Worm (Caenorhabditis elegans): Measurements from ENCODE around the gene ada-2.

Gene ada-2

DNA sequence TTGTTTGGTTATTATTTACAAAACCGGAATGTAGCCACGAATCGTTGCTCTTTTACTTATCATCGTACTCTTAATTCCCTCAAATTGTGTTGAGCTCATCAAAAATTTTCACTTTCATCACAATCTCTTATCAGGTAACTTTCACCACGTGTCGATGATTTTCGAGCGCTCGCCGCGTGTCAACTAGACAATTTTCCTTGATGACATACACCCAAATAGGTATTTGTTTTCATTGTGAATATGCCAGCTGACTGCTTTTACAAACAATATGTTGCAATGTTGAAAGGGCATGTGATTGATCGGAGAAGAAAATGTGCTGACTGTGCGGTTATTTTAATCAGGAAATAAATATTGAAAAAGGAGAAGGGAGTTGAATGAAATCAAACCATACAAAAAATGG lies 12.6 kb downstream of the ada-2 start (continued):
- no peak for TF ChIP-seq mep-1 (tag; optimal IDR thresholded peaks at IDR 0.05)
- no peak for TF ChIP-seq egl-13 (tag; optimal IDR thresholded peaks at IDR 0.05)
- no peak for TF ChIP-seq fkh-10 (GFP tag; optimal IDR thresholded peaks at IDR 0.05)
- TF ChIP-seq tbx-2 (tag; optimal IDR thresholded peaks at IDR 0.05): no peak
- no peak for TF ChIP-seq nhr-76 (tag; optimal IDR thresholded peaks at IDR 0.05)
- no peak for TF ChIP-seq isw-1 (GFP tag; IDR thresholded peaks at IDR 0.05)
- no peak for TF ChIP-seq swsn-7 (tag; optimal IDR thresholded peaks at IDR 0.05)
- TF ChIP-seq lsy-2 (tag; optimal IDR thresholded peaks at IDR 0.05): no peak
- no peak for TF ChIP-seq unc-30 (tag; optimal IDR thresholded peaks at IDR 0.05)
- TF ChIP-seq aha-1 (tag; optimal IDR thresholded peaks at IDR 0.05): no peak
- no peak for TF ChIP-seq ztf-11 (tag; optimal IDR thresholded peaks at IDR 0.05)
- no peak for TF ChIP-seq tlp-1 (tag; optimal IDR thresholded peaks at IDR 0.05)
- TF ChIP-seq fos-1 (tag; optimal IDR thresholded peaks at IDR 0.05): no peak
- no peak for TF ChIP-seq mab-9 (GFP tag; IDR thresholded peaks at IDR 0.05)
- TF ChIP-seq unc-86 (tag; optimal IDR thresholded peaks at IDR 0.05): no peak
- TF ChIP-seq jun-1 (tag; optimal IDR thresholded peaks at IDR 0.05): peak; percentile 55
- TF ChIP-seq unc-130 (tag; optimal IDR thresholded peaks at IDR 0.05): no peak
- no peak for TF ChIP-seq mef-2 (tag; optimal IDR thresholded peaks at IDR 0.05)
- no peak for TF ChIP-seq ceh-88 (GFP tag; IDR thresholded peaks at IDR 0.05)
- no peak for TF ChIP-seq elt-3 (tag; optimal IDR thresholded peaks at IDR 0.05)
- TF ChIP-seq ceh-82 (tag; optimal IDR thresholded peaks at IDR 0.05): no peak
- TF ChIP-seq egl-27 (tag; optimal IDR thresholded peaks at IDR 0.05): no peak
- TF ChIP-seq xbp-1 (tag; optimal IDR thresholded peaks at IDR 0.05): no peak
- TF ChIP-seq mdl-1 (tag; optimal IDR thresholded peaks at IDR 0.05): peak in 1 of 2 experiments; percentile 61
- TF ChIP-seq hpl-2 (GFP tag; optimal IDR thresholded peaks at IDR 0.05): no peak
- no peak for TF ChIP-seq ceh-8 (GFP tag; optimal IDR thresholded peaks at IDR 0.05)
- no peak for TF ChIP-seq ceh-63 (GFP tag; optimal IDR thresholded peaks at IDR 0.05)
- no peak for TF ChIP-seq fkh-8 (tag; optimal IDR thresholded peaks at IDR 0.05)
- TF ChIP-seq lir-3 (tag; optimal IDR thresholded peaks at IDR 0.05; ENCODE audit: poor library complexity): no peak
- TF ChIP-seq aly-2 (tag; optimal IDR thresholded peaks at IDR 0.05): no peak
- TF ChIP-seq ets-5 (GFP tag; IDR thresholded peaks at IDR 0.05): no peak
- no peak for TF ChIP-seq unc-98 (GFP tag; IDR thresholded peaks at IDR 0.05)
- no peak for TF ChIP-seq ces-1 (GFP tag; optimal IDR thresholded peaks at IDR 0.05)
- TF ChIP-seq nhr-85 (tag): no peak
- TF ChIP-seq nhr-71 (tag; optimal IDR thresholded peaks at IDR 0.05): peak; percentile 32
- TF ChIP-seq snu-23 (GFP tag; optimal IDR thresholded peaks at IDR 0.05): no peak
- TF ChIP-seq nhr-47 (tag; optimal IDR thresholded peaks at IDR 0.05): no peak
- TF ChIP-seq nhr-20 (tag; optimal IDR thresholded peaks at IDR 0.05): peak; percentile 68
- TF ChIP-seq blmp-1 (tag; optimal IDR thresholded peaks at IDR 0.05): peak; percentile 42
- TF ChIP-seq nhr-84 (tag; optimal IDR thresholded peaks at IDR 0.05): no peak
- TF ChIP-seq alr-1 (tag; optimal IDR thresholded peaks at IDR 0.05; ENCODE audit: borderline replicate concordance): no peak
- TF ChIP-seq pag-3 (tag; optimal IDR thresholded peaks at IDR 0.05; ENCODE audit: borderline replicate concordance, insufficient read depth): no peak

DNA sequence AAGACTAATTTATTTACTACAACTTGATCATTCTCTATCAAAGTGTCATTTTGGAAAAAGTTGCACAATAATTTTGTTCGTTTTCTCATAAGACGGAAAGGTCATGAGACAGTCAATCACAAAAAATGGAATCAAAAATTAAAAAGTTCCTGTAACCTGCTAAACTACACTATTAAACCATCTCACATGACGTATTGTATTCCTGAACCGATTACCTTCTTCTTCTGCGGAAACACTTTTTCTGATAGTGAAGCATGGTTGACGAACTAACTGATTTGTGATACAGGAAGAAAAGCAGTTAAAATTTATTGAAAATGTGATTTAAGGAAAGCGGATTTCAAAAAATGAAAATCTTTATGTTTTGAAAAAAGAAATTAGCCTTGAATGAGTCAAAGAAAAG lies 17.7 kb downstream of the ada-2 start:
- TF ChIP-seq elt-2 (tag; optimal IDR thresholded peaks at IDR 0.05) (peak; percentile 43), efl-1 (optimal IDR thresholded peaks at IDR 0.05) (no peak), efl-1 (GFP tag; optimal IDR thresholded peaks at IDR 0.05 in 1 of 2) (no peak), dpl-1 (GFP tag; optimal IDR thresholded peaks at IDR 0.05) (no peak), snu-23 (GFP tag; optimal IDR thresholded peaks at IDR 0.05) (no peak), nhr-20 (tag; optimal IDR thresholded peaks at IDR 0.05) (peak; percentile 17)

All from whole organism, L1 larva.